Worm (Caenorhabditis elegans) whole organism, midembryonic: Measurements from ENCODE around the gene str-4.

Experiments used
- T22C8.4 ChIP-seq: fragments of 200-800 bp; sonication (Bioruptor generic); IDR thresholded peaks from 2 replicates; pipeline ENCODE4 v1.3.6; 2022; ENCODE audit warnings: missing genetic modification characterization, missing compliant biosample characterization
- cog-1 ChIP-seq: sonication (generic microtip); optimal IDR thresholded peaks from 2 replicates; lab custom pipeline; 2016; ENCODE audit warnings: missing genetic modification characterization, missing compliant biosample characterization
- flt-1 ChIP-seq: fragments of 200-800 bp; sonication (Bioruptor generic); IDR thresholded peaks from 2 replicates; pipeline ENCODE4 v1.3.6; 2022; ENCODE audit warnings: missing genetic modification characterization, missing compliant biosample characterization
- klf-2 ChIP-seq: fragments of 200-800 bp; sonication (Bioruptor generic); conservative IDR thresholded peaks from 2 replicates; pipeline ENCODE4 v1.3.6; 2022; ENCODE audit warnings: missing genetic modification reagents, missing genetic modification characterization, missing compliant biosample characterization
- med-1 ChIP-seq: sonication (generic microtip); optimal IDR thresholded peaks from 2 replicates; lab custom pipeline; 2017; ENCODE audit warnings: missing genetic modification characterization, mild to moderate bottlenecking, missing compliant biosample characterization, antibody characterized with exemption, missing genetic modification reagents; ENCODE audit not compliant: insufficient read depth
- ref-1 ChIP-seq: fragments of 200-800 bp; sonication (Bioruptor generic); conservative IDR thresholded peaks from 2 replicates; pipeline ENCODE4 v1.3.6; 2022; ENCODE audit warnings: missing genetic modification reagents, missing genetic modification characterization, missing compliant biosample characterization
- tab-1 ChIP-seq: fragments of 200-800 bp; sonication (Bioruptor generic); IDR thresholded peaks from 2 replicates; pipeline ENCODE4 v1.3.6; 2022; ENCODE audit warnings: missing genetic modification characterization, missing compliant biosample characterization
- ztf-23 ChIP-seq: fragments of 200-800 bp; sonication (Bioruptor generic); IDR thresholded peaks from 2 replicates; pipeline ENCODE4 v1.3.6; 2022; ENCODE audit warnings: missing genetic modification reagents, missing genetic modification characterization, missing compliant biosample characterization
- ztf-29 ChIP-seq: fragments of 200-800 bp; sonication (Bioruptor generic); IDR thresholded peaks from 2 replicates; pipeline ENCODE4 v1.3.6; 2022; ENCODE audit warnings: missing genetic modification reagents, missing genetic modification characterization, missing compliant biosample characterization

str-4 gene

DNA sequence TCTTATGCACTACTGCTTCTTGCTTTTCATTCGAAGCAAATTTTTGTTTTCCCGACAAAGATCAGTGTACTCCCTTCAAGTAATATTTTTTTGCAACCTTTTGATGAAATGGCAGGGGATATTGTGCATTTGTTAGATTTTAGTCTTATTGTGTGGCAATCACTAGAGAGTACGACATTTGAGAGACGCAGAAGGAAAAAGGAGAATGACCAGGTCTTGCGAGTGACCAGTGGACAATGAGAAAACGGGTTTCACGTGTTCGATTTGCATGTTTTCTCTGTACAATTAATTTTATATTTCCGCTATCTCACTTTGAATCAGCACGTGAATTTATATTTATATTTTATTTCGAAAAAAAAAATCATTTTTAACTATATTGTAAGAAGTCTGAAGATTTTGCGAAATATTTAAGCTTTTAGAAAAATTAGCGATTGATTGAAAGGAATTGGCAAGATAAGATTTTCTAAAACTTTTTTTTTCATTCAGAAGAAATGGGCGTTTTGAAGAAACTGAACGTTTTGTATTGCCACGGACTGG is 3.6 kb downstream of the str-4 start, which contains the start of gene C50B6.9:
Gene C50B6.9 (plus strand): TSS at position 487 of the 537 bp plus-strand sequence.
- TF ChIP-seq klf-2 (no peak), cog-1 (tag; lab: Kevin White, UChicago) (no peak), ref-1 (GFP tag; lab: Robert Waterston, UW) (no peak), flt-1 (GFP tag; lab: Robert Waterston, UW) (no peak), med-1 (GFP tag; lab: Kevin White, UChicago) (no peak), tab-1 (GFP tag; lab: Robert Waterston, UW) (no peak), T22C8.4 (GFP tag; lab: Robert Waterston, UW) (no peak), ztf-29 (GFP tag; lab: Robert Waterston, UW) (no peak), ztf-23 (GFP tag; lab: Robert Waterston, UW) (no peak)

DNA sequence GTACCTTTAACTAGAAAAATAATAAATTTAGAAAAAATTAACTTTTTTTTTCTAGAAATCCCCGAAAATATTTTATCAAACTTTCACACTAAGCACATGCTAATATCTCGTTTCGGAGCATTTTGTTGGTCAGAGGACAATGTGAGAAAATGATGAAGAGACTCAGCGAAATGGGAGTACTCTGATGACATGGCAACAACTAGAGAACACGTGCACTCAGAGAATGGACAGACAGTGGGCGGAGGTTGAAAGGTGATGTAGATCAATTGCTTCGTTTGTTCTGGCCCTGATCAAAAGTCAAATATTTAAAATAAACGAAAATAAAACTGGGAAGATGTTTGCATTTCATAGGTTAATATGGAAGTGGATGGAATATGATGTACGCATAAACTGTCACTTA is 5.1 kb downstream of the str-4 start:
- TF ChIP-seq ztf-23 (GFP tag; lab: Robert Waterston, UW), result no peak
- TF ChIP-seq tab-1 (GFP tag; lab: Robert Waterston, UW), result no peak
- no peak for TF ChIP-seq T22C8.4 (GFP tag; lab: Robert Waterston, UW)
- TF ChIP-seq flt-1 (GFP tag; lab: Robert Waterston, UW), result no peak
- TF ChIP-seq cog-1 (tag; lab: Kevin White, UChicago), result no peak
- TF ChIP-seq klf-2, result no peak
- TF ChIP-seq med-1 (GFP tag; lab: Kevin White, UChicago), result no peak
- no peak for TF ChIP-seq ztf-29 (GFP tag; lab: Robert Waterston, UW)
- TF ChIP-seq ref-1 (GFP tag; lab: Robert Waterston, UW), result no peak

DNA sequence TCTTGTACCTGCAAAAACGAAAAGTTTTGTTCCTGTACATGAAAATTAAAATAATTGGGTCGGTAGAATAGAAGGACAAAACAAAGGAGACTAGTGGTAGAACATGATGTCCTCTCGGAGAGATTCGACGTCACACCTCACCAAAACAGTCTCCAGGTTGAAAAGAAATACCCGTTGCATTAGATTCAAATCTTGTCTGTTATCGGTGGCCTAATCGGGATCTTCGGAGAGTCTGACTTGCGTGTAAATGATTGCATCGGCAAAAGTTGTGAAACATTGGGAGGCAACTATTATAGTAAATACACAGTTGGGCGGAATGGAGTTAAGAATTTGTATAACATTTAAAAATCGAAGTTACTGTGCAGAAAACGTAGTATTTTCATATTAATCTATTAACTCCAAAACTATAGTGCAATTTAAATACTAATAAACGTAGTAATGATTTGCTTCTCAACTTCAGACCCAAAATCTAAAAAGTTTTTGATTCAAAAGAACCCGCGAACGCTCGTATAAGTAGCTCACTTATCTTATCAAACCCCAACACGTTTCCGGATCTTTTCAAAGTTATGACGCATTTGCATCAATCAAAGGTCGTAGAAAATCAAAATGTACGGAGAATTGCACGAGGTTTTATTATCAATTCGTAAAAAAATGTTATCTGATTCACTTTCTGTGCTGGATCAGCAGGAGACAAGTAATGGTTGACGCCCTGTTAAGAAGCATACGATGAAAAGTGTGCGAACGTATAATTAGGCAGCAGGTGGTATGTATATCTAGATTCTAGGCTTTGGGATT is 6.0 kb downstream of the str-4 start, which contains the start of gene nhr-168:
Gene nhr-168 (minus strand): TSS at position 486 of the 795 bp plus-strand sequence.
- TF ChIP-seq T22C8.4 (GFP tag; lab: Robert Waterston, UW), result no peak
- TF ChIP-seq med-1 (GFP tag; lab: Kevin White, UChicago), result no peak
- TF ChIP-seq cog-1 (tag; lab: Kevin White, UChicago), result no peak
- no peak for TF ChIP-seq ref-1 (GFP tag; lab: Robert Waterston, UW)
- no peak for TF ChIP-seq ztf-23 (GFP tag; lab: Robert Waterston, UW)
- no peak for TF ChIP-seq ztf-29 (GFP tag; lab: Robert Waterston, UW)
- TF ChIP-seq flt-1 (GFP tag; lab: Robert Waterston, UW), result no peak

DNA sequence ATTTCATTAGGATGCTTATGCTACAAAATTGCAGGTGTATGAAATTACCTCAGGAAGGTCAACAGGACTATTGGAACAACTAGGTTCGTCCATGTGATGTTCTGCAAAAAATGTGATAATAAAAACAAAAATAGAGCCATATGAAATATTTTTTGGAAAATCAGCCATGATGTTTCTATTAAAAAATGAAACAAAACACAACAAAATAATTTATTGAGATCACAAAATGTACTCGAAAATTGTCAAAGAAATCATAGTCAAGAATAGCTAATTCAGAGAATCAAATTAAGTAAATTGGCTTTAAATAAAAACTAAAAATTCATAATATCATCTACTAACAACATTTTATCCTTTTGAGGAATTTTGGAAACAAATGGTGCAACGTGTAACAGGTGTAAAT is 8.6 kb downstream of the str-4 start, which contains the start of gene nhr-129:
Gene nhr-129 (minus strand): TSS at position 101 of the 400 bp plus-strand sequence.
- TF ChIP-seq ref-1 (GFP tag; lab: Robert Waterston, UW) (no peak), ztf-23 (GFP tag; lab: Robert Waterston, UW) (no peak), cog-1 (tag; lab: Kevin White, UChicago) (no peak), med-1 (GFP tag; lab: Kevin White, UChicago) (no peak), flt-1 (GFP tag; lab: Robert Waterston, UW) (no peak), klf-2 (no peak)

DNA sequence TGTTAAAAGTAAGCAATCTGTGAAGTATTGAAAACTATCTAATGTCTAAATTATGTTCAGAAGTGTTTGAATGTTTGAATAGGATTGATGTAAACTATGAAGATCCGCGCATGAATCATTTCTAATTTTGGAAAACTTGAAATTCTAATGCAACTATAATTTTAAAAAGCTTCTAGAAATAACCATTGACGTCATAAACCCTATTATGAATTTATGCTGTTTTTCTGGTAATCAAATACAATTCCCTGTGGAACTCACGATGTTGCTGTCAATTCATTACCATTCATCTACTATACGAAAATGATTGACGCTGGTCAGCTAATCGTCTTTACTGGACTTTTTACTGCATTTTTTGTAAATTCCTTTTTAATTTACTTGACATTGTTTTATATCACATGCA is 12.1 kb downstream of the str-4 start, which contains the start of gene str-37:
Gene str-37 (plus strand): TSS at position 301 of the 400 bp plus-strand sequence.
- TF ChIP-seq ztf-29 (GFP tag; lab: Robert Waterston, UW) (no peak), ztf-23 (GFP tag; lab: Robert Waterston, UW) (no peak), flt-1 (GFP tag; lab: Robert Waterston, UW) (no peak)

DNA sequence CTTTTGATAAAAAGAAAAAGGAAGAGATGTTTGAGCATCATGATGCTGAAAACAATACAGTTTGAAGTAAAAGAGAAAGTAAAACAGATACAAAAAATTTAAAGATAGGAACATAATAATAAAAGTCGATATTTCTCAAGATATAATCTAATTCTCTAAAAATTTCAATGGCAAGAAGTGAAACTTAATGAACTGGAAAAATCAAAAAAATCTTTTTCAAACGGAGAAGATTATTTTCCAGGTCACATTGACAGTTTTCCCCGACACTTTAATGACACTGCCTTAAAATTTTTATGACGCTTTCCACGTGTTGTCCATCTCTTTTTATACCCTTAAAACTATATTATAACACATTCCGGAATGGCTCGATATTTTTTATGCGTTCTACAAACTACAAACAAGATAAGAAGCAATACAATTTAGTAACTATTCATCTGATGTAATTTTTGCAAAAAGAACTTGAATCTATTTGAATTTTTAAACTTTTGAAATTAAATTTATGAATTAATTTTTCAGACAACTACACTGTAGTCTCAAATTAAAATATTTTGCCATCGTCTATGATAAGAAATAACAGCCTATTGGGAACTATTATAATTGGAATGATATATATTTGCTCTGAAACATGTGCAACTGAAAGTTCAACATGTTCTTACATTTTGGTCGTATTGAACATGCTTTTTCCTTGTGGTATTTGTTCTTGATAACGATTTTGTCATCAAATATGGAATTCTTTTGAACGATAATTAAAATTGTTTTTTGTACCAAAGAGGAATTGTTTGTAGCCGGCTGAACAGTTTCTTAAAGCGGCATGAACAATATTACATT is 14.4 kb downstream of the str-4 start, which contains the start of gene C50B6.7:
Gene C50B6.7 (minus strand): TSS at position 51 of the 828 bp plus-strand sequence.
- TF ChIP-seq ref-1 (GFP tag; lab: Robert Waterston, UW), result no peak
- TF ChIP-seq cog-1 (tag; lab: Kevin White, UChicago), result no peak
- TF ChIP-seq klf-2, result no peak
- no peak for TF ChIP-seq tab-1 (GFP tag; lab: Robert Waterston, UW)
- no peak for TF ChIP-seq ztf-23 (GFP tag; lab: Robert Waterston, UW)
- no peak for TF ChIP-seq T22C8.4 (GFP tag; lab: Robert Waterston, UW)
- no peak for TF ChIP-seq med-1 (GFP tag; lab: Kevin White, UChicago)
- TF ChIP-seq ztf-29 (GFP tag; lab: Robert Waterston, UW), result no peak
- no peak for TF ChIP-seq flt-1 (GFP tag; lab: Robert Waterston, UW)

DNA sequence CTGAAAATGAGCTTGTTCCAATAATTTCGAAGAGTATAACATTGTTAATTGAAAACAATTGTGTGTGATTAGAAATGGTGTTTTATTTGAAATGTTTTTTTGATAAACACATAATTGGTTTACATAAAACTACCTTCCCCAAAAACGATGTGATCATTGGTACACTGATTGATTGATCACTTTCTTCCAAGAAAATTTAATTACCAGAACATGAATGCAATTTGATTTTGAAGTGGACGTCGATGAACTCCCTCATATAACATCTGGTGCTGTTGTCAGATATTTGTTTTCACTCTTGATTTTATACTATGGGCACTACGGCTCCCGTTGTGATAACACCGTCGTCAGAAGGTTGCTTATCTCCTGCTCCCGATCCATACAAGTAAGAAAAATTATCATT is 18.9 kb downstream of the str-4 start, which contains the start of gene srh-15:
Gene srh-15 (plus strand): TSS at position 301 of the 400 bp plus-strand sequence.
- no peak for TF ChIP-seq klf-2
- no peak for TF ChIP-seq ztf-23 (GFP tag; lab: Robert Waterston, UW)
- TF ChIP-seq T22C8.4 (GFP tag; lab: Robert Waterston, UW), result no peak
- TF ChIP-seq ref-1 (GFP tag; lab: Robert Waterston, UW), result no peak
- no peak for TF ChIP-seq tab-1 (GFP tag; lab: Robert Waterston, UW)
- no peak for TF ChIP-seq med-1 (GFP tag; lab: Kevin White, UChicago)
- no peak for TF ChIP-seq ztf-29 (GFP tag; lab: Robert Waterston, UW)
- TF ChIP-seq cog-1 (tag; lab: Kevin White, UChicago), result no peak
- no peak for TF ChIP-seq flt-1 (GFP tag; lab: Robert Waterston, UW)

DNA sequence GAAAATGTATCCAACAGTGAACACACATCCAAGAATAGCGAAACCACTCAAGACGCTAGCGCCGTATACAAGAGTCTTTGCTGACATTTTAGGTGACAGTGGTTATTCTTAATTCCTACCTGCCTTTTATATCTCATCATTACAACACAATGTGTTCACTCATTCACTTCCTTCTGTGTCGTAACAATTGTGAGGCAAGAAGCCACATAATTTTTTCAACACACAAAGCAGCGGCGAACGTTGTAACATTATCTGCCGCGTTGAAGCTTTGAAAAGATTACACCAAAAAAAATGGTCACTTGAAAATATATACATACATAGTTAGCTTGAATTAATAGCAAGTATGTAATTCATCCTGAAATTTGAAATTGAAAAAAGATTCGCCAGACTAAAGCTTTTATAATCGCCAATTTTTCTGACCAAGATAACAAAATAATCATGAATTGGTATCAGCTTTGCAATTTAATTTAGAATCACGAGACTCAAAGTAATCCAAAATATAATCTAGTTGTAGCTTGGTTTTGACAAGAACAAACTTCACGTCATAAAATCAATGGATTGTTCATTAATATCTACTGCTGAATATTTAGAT is 21.5 kb downstream of the str-4 start, which contains the start of the genes col-161 and srh-18:
Gene col-161 (minus strand): TSS at position 101 of the 592 bp plus-strand sequence.
Gene srh-18 (plus strand): TSS at position 542 of the 592 bp plus-strand sequence.
- TF ChIP-seq ref-1 (GFP tag; lab: Robert Waterston, UW), result no peak
- TF ChIP-seq med-1 (GFP tag; lab: Kevin White, UChicago), result no peak
